Worm (Caenorhabditis elegans) whole organism, early embryonic: ENCODE results near the gene sre-50.

ENCODE experiments used
- B0310.2 ChIP-seq: sonication (generic microtip); optimal IDR thresholded peaks from 2 replicates; lab custom pipeline; 2016; ENCODE audit warnings: mild to moderate bottlenecking, missing genetic modification characterization, missing compliant biosample characterization
- F13C5.2 ChIP-seq: sonication (generic microtip); optimal IDR thresholded peaks from 2 replicates; lab custom pipeline; 2017; ENCODE audit warnings: mild to moderate bottlenecking, missing genetic modification characterization, inconsistent platforms, missing compliant biosample characterization
- aly-1 ChIP-seq: sonication (generic microtip); optimal IDR thresholded peaks from 2 replicates; lab custom pipeline; 2016; ENCODE audit warnings: missing genetic modification characterization, missing compliant biosample characterization
- ama-1 ChIP-seq: fragments of 150-350 bp; optimal IDR thresholded peaks from 2 replicates; lab custom pipeline; 2014
- ets-7 ChIP-seq: sonication (generic microtip); optimal IDR thresholded peaks from 2 replicates; lab custom pipeline; 2016; ENCODE audit warnings: missing genotype, missing genetic modification characterization, missing compliant biosample characterization
- flt-1 ChIP-seq: fragments of 200-800 bp; sonication (Bioruptor generic); IDR thresholded peaks from 2 replicates; pipeline ENCODE4 v1.3.6; 2022; ENCODE audit warnings: missing genetic modification characterization, missing compliant biosample characterization
- hmg-4 ChIP-seq: fragments of 200-800 bp; sonication (Bioruptor generic); optimal IDR thresholded peaks from 2 replicates; lab custom pipeline; 2018; ENCODE audit warnings: mild to moderate bottlenecking, missing genetic modification characterization, missing compliant biosample characterization
- hnd-1 ChIP-seq: sonication (generic microtip); optimal IDR thresholded peaks from 2 replicates; lab custom pipeline; 2016; ENCODE audit warnings: missing genetic modification characterization, missing compliant biosample characterization
- pes-1 ChIP-seq: fragments of 200-800 bp; sonication (Bioruptor generic); IDR thresholded peaks from 2 replicates; pipeline ENCODE4 v1.3.6; 2022; ENCODE audit warnings: missing genetic modification reagents, missing genetic modification characterization, missing compliant biosample characterization
- scrt-1 ChIP-seq: fragments of 200-800 bp; sonication (Bioruptor generic); IDR thresholded peaks from 2 replicates; pipeline ENCODE4 v1.3.6; 2022; ENCODE audit warnings: missing genetic modification characterization, missing compliant biosample characterization
- tbx-11 ChIP-seq: fragments of 200-800 bp; sonication (Bioruptor generic); IDR thresholded peaks from 2 replicates; pipeline ENCODE4 v1.3.6; 2022; ENCODE audit warnings: missing genetic modification characterization, missing compliant biosample characterization
- tbx-37 ChIP-seq: fragments of 200-800 bp; sonication (Bioruptor generic); conservative IDR thresholded peaks from 2 replicates; pipeline ENCODE4 v1.3.6; 2022; ENCODE audit warnings: missing genetic modification reagents, missing genetic modification characterization, missing compliant biosample characterization
- tra-4 ChIP-seq: sonication (generic microtip); optimal IDR thresholded peaks from 2 replicates; lab custom pipeline; 2017; ENCODE audit warnings: missing genetic modification characterization, missing compliant biosample characterization

- no peak for TF ChIP-seq tbx-37
- no peak for TF ChIP-seq tra-4 (tag; lab: Kevin White, UChicago)
- TF ChIP-seq scrt-1 (GFP tag; lab: Robert Waterston, UW): no peak
- no peak for TF ChIP-seq aly-1 (tag; lab: Kevin White, UChicago)
- no peak for TF ChIP-seq hmg-4 (GFP tag; lab: Kevin White, UChicago)
- TF ChIP-seq flt-1: no peak
- TF ChIP-seq ama-1 (lab: Kevin White, UChicago): no peak
- TF ChIP-seq ets-7 (tag; lab: Kevin White, UChicago): no peak
- no peak for TF ChIP-seq B0310.2
- no peak for TF ChIP-seq pes-1 (GFP tag; lab: Robert Waterston, UW)
- TF ChIP-seq F13C5.2: no peak
- no peak for TF ChIP-seq hnd-1 (tag; lab: Kevin White, UChicago)
- TF ChIP-seq tbx-11 (GFP tag; lab: Robert Waterston, UW): no peak
These were observed 36.3 kb downstream of the sre-50 start, which contains the start of gene sop-2 for ce11 chrII:12339644-12340043.
